Worm (Caenorhabditis elegans): ENCODE data around the gene nfi-1.

ce11 chrII:7496070-7496469 is 41.9 kb upstream of the nfi-1 start, which contains the start of gene spi-1:
- TF ChIP-seq scrt-1 (GFP tag; IDR thresholded peaks at IDR 0.05) = no peak
- no peak for TF ChIP-seq F13C5.2 (tag; optimal IDR thresholded peaks at IDR 0.05)
- no peak for TF ChIP-seq tbx-11 (GFP tag; IDR thresholded peaks at IDR 0.05)
